Fruit fly (Drosophila melanogaster) S2 (cell line): ENCODE measurements around the gene CG7276.

Experiments used
- CG8478 ChIP-seq: fragments of >200 bp; optimal IDR thresholded peaks from 2 replicates; lab custom pipeline; 2018
- CTCF ChIP-seq, 2 experiments: fragments of >200 bp; optimal IDR thresholded peaks; 2 replicates each; lab custom pipeline; 2018

DNA sequence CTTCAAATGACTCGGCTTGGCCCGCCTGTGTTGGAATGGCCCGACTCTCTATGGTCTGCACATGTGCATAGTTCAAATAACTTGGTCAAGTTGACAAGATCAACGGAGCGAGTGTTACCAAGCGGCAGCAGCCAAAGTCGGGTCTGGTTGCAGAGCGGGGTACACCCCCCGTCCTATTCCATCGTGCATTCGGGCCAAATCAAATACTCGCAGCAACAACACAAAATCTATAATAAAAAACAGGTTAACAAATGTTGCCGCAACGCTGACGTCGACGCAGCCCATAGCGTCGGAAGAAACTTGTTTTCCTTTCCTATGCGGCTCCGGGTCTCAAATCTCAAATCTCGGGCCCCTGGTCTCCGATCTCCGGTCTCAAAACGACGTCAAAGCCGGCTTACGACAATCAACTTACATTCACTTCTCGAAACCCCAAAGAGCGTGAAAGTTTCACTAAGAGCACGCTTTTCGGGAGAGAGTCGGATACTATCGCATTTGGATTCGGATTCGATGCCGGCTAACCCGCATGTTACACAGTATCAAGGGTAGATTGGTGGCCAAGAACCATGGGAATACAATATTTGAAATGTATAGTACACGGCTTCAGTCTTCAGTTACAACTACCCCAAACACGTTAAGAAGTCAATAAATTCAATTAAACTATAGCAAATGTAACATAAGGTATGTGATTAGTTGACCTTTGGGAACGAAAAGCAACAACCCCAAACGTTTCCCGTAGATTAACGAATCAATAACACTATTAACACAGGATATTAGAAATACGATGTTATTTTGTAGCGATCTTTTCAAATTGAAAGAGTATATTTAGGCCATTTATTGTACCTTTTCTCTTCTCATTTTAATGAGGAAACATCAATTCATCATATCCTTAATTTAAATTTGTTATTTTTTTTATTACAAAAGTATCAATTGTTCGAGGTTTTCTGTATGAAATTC, 36.5 kb downstream of the CG7276 start:
- no peak for TF ChIP-seq CG8478 (lab: Kevin White, UChicago)
- no peak for TF ChIP-seq CTCF (optimal IDR thresholded peaks at IDR 0.05; lab: Kevin White, UChicago)
